Worm (Caenorhabditis elegans) whole organism, L2 larva: Measurements from ENCODE around the gene cyp-33E1.

ENCODE experiments used
- ZK546.5 ChIP-seq: sonication (generic microtip); optimal IDR thresholded peaks from 2 replicates; lab custom pipeline; 2017; ENCODE audit warnings: missing biosample characterization, missing genetic modification characterization
- ama-1 ChIP-seq: fragments of 150-350 bp; optimal IDR thresholded peaks from 2 replicates; lab custom pipeline; 2018; ENCODE audit warnings: inconsistent platforms
- ceh-82 ChIP-seq: fragments of 150-350 bp; optimal IDR thresholded peaks from 2 replicates; lab custom pipeline; 2014; ENCODE audit warnings: missing biosample characterization, missing genetic modification characterization
- egl-27 ChIP-seq: sonication (generic microtip); optimal IDR thresholded peaks from 3 replicates; lab custom pipeline; 2017; ENCODE audit warnings: missing biosample characterization, missing genetic modification reagents, missing genetic modification characterization
- gmeb-1 ChIP-seq: fragments of 150-350 bp; optimal IDR thresholded peaks from 2 replicates; lab custom pipeline; 2014; ENCODE audit warnings: missing biosample characterization, missing genetic modification characterization
- lin-39 ChIP-seq: fragments of 150-350 bp; optimal IDR thresholded peaks from 2 replicates; lab custom pipeline; 2014; ENCODE audit warnings: missing biosample characterization, missing genetic modification reagents, missing genetic modification characterization
- mdl-1 ChIP-seq, 2 experiments: fragments of 150-350 bp in 1 of 2; sonication (generic microtip) in 1 of 2; optimal IDR thresholded peaks; 2 replicates each; lab custom pipeline; 2017; ENCODE audit warnings: missing biosample characterization in 2 of 2, missing genetic modification characterization in 2 of 2
- nhr-237 ChIP-seq: fragments of 150-350 bp; optimal IDR thresholded peaks from 2 replicates; lab custom pipeline; 2014; ENCODE audit warnings: missing biosample characterization, missing genetic modification characterization
- nhr-6 ChIP-seq: fragments of 150-350 bp; optimal IDR thresholded peaks from 2 replicates; lab custom pipeline; 2014; ENCODE audit warnings: missing biosample characterization, missing genetic modification characterization
- skn-1 ChIP-seq: sonication (generic microtip); optimal IDR thresholded peaks from 2 replicates; lab custom pipeline; 2017; ENCODE audit warnings: missing biosample characterization, missing genetic modification characterization
- snpc-4 ChIP-seq: fragments of 150-350 bp; optimal IDR thresholded peaks from 2 replicates; lab custom pipeline; 2014; ENCODE audit warnings: missing biosample characterization, missing genetic modification characterization
- unc-39 ChIP-seq: fragments of 150-350 bp; optimal IDR thresholded peaks from 2 replicates; lab custom pipeline; 2014; ENCODE audit warnings: missing biosample characterization, missing genetic modification characterization
- unc-62 ChIP-seq: fragments of 150-350 bp; optimal IDR thresholded peaks from 2 replicates; lab custom pipeline; 2014; ENCODE audit warnings: missing biosample characterization, missing genetic modification reagents, missing genetic modification characterization
- ztf-4 ChIP-seq: fragments of 150-350 bp; optimal IDR thresholded peaks from 2 replicates; lab custom pipeline; 2014; ENCODE audit warnings: missing biosample characterization, missing genetic modification characterization

- TF ChIP-seq nhr-6 (tag; lab: Kevin White, UChicago) (no peak), lin-39 (no peak), ceh-82 (no peak), ama-1 (lab: Kevin White, UChicago) (no peak), egl-27 (no peak), unc-39 (no peak), unc-62 (GFP tag; lab: Kevin White, UChicago) (no peak), mdl-1 (tag; optimal IDR thresholded peaks at IDR 0.05; lab: Kevin White, UChicago) (no peak), snpc-4 (tag; lab: Kevin White, UChicago) (no peak), gmeb-1 (tag; lab: Kevin White, UChicago) (no peak), ztf-4 (tag; lab: Kevin White, UChicago) (no peak), skn-1 (tag; lab: Kevin White, UChicago) (no peak), ZK546.5 (tag; lab: Kevin White, UChicago) (no peak), nhr-237 (tag; lab: Kevin White, UChicago) (no peak)
Observed at ce11 chrIV:8697436-8697835, 49.0 kb upstream of the cyp-33E1 start, which contains the start of gene ttll-11.
